Fruit fly (Drosophila melanogaster): Measurements from ENCODE around the gene Wnt10.

Gene Wnt10

DNA sequence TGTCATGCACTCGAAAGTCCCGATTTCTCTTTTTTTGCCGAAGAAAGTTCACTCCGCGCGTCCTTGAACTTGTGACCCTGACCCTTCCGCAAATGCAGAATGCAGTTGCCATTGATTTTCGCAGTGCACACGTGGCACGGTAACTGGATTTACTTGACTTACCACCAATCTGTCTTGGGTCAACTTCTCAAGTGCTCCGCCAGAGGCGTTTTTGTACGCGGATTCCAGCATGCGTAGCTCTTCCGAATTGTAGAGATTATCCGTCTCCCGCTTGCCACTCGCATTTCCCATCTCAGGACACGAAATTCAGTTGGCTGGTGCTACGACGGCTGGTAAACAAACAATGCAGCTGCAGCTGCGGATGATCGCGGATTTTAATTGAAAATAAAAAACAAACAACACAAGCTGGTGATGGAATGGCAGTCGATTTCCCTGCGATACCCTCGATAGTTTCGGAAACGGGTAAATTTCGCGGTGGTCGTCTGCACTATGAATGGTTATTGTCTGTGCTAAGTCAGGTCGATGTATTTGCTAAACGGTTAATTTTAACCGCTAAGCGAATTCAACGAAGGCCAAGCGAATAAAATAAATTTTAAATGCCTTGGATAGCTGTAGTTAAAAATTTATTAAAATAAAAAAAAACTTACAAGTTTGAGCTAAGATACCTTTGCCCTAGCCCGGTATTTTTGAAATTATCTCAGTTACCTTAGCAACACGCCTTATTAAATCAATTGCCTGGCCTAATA, 24.8 kb downstream of the Wnt10 start, which contains the start of the genes CG5149 and gudu (continued):
- no peak for TF ChIP-seq CG10979 (tag; optimal IDR thresholded peaks at IDR 0.05)
- TF ChIP-seq nerfin-1 (tag; optimal IDR thresholded peaks at IDR 0.05), result peak; percentile 62
- no peak for TF ChIP-seq odd (GFP tag; optimal IDR thresholded peaks at IDR 0.05)
- TF ChIP-seq CG6254 (GFP tag; optimal IDR thresholded peaks at IDR 0.05), result no peak
- TF ChIP-seq luna (GFP tag; optimal IDR thresholded peaks at IDR 0.05), result no peak
- TF ChIP-seq nerfin-2 (GFP tag; IDR thresholded peaks at IDR 0.05; ENCODE audit: partially characterized antibody), result peak; percentile 77
- peak; percentile 89 for TF ChIP-seq bbx (GFP tag; IDR thresholded peaks at IDR 0.05; ENCODE audit: partially characterized antibody)
- TF ChIP-seq zfh1 (GFP tag; IDR thresholded peaks at IDR 0.05), result 0 out of 3 replicates have a peak, but pooled peaks have one; percentile 21
- TF ChIP-seq CG12219 (GFP tag; optimal IDR thresholded peaks at IDR 0.05), result no peak

DNA sequence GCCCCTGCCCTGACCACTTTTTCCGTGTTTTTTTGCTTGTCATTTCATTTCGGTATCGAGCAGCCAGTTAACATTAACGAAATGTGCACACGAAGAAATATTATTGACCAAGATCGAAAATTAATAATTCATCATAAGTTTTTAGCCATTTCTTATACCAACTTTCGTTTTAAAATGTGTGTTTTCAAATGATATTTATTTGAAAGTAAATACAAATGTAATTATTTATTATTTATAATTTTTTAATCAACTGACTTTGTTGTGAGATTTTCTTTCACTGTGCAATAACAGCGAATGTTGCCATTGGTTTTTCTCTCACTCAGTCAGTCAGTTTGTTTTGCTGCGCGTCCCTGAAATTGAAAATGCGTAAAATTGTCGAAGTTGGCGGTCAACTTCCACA, 32.6 kb downstream of the Wnt10 start:
- TF ChIP-seq E2f2 (GFP tag; IDR thresholded peaks at IDR 0.05), result peak; percentile 33; the same call in 1 of the 2 replicates
- TF ChIP-seq Sox102F (GFP tag; optimal IDR thresholded peaks at IDR 0.05), result peak; percentile 86
- peak; percentile 82 for TF ChIP-seq dmrt99B (tag; optimal IDR thresholded peaks at IDR 0.05)
- peak; percentile 72 for TF ChIP-seq vvl (GFP tag; IDR thresholded peaks at IDR 0.05)
- peak; percentile 4 for TF ChIP-seq CG5245 (GFP tag; optimal IDR thresholded peaks at IDR 0.05)
- TF ChIP-seq cwo (GFP tag; optimal IDR thresholded peaks at IDR 0.05), result peak; percentile 60
- TF ChIP-seq Awh (GFP tag; IDR thresholded peaks at IDR 0.05), result peak; percentile 16; the same call in 1 of the 2 replicates
- TF ChIP-seq Med (GFP tag), result peak; percentile 2
- TF ChIP-seq Deaf1 (tag; optimal IDR thresholded peaks at IDR 0.05), result peak; percentile 51
- peak; percentile 67 for TF ChIP-seq CG9727 (GFP tag; optimal IDR thresholded peaks at IDR 0.05)
- peak; percentile 3 for TF ChIP-seq CG1602 (GFP tag; optimal IDR thresholded peaks at IDR 0.05)
- peak; percentile 79 for TF ChIP-seq CG2678 (tag; optimal IDR thresholded peaks at IDR 0.05)
- TF ChIP-seq CG8765 (GFP tag; IDR thresholded peaks at IDR 0.05), result no peak
- TF ChIP-seq bcd (GFP tag; optimal IDR thresholded peaks at IDR 0.05), result peak; percentile 50
- TF ChIP-seq ara (GFP tag; IDR thresholded peaks at IDR 0.05), result no peak
- TF ChIP-seq CG11695 (GFP tag; IDR thresholded peaks at IDR 0.05), result peak; percentile 57; the same call in 1 of the 3 replicates
- peak; percentile 62 for TF ChIP-seq CG13296 (GFP tag; optimal IDR thresholded peaks at IDR 0.05)
- peak; percentile 29 for TF ChIP-seq zf30C (GFP tag; optimal IDR thresholded peaks at IDR 0.05)
- peak; percentile 49 for TF ChIP-seq az2 (GFP tag; optimal IDR thresholded peaks at IDR 0.05)
- TF ChIP-seq NC2α (GFP tag; optimal IDR thresholded peaks at IDR 0.05), result no peak
- peak; percentile 75 for TF ChIP-seq CG12391 (tag; optimal IDR thresholded peaks at IDR 0.05)
- TF ChIP-seq CG14014 (GFP tag; IDR thresholded peaks at IDR 0.05), result peak; percentile 47; the same call in 1 of the 2 replicates
- peak; percentile 50; the same call in 1 of the 2 replicates for TF ChIP-seq CG10366 (GFP tag; IDR thresholded peaks at IDR 0.05)
- TF ChIP-seq CG11247 (GFP tag; IDR thresholded peaks at IDR 0.05), result 0 out of 2 replicates have a peak, but pooled peaks have one; percentile 22
- TF ChIP-seq gsb-n (tag; optimal IDR thresholded peaks at IDR 0.05), result peak; percentile 65
- TF ChIP-seq CG9817 (tag; optimal IDR thresholded peaks at IDR 0.05), result peak; percentile 54
- TF ChIP-seq CG7271 (tag; optimal IDR thresholded peaks at IDR 0.05), result no peak
- TF ChIP-seq HLH3B (GFP tag; IDR thresholded peaks at IDR 0.05), result peak; percentile 57
- TF ChIP-seq Hr3 (GFP tag; optimal IDR thresholded peaks at IDR 0.05), result peak; percentile 48
- peak; percentile 50 for TF ChIP-seq Blimp-1 (GFP tag; optimal IDR thresholded peaks at IDR 0.05)
- peak; percentile 37 for TF ChIP-seq Ravus (GFP tag; IDR thresholded peaks at IDR 0.05)
- TF ChIP-seq tup (GFP tag; optimal IDR thresholded peaks at IDR 0.05), result no peak
- TF ChIP-seq scrt (GFP tag; optimal IDR thresholded peaks at IDR 0.05), result peak; percentile 17
- TF ChIP-seq CG17829 (tag; optimal IDR thresholded peaks at IDR 0.05), result peak; percentile 41
- peak; percentile 57 for TF ChIP-seq CG8388 (GFP tag; optimal IDR thresholded peaks at IDR 0.05)
- TF ChIP-seq sob (GFP tag; IDR thresholded peaks at IDR 0.05), result peak; percentile 58; the same call in 1 of the 2 replicates
- no peak for TF ChIP-seq cg (GFP tag; optimal IDR thresholded peaks at IDR 0.05)
- TF ChIP-seq dysf (GFP tag; IDR thresholded peaks at IDR 0.05), result peak; percentile 77
